Fruit fly (Drosophila melanogaster): ENCODE results near the gene Dph4.

Gene Dph4

dm6 chr3R:5587863-5588519 is 35.9 kb downstream of the Dph4 start, which contains the start of gene CG2926:
CG2926 (minus strand) TSS chr3R:5588380.
- TF ChIP-seq Sp1 (GFP tag; optimal IDR thresholded peaks at IDR 0.05) (no peak), Hr83 (GFP tag; optimal IDR thresholded peaks at IDR 0.05; ENCODE audit: poor library complexity, severe bottlenecking) (peak; percentile 88), CG32264 (GFP tag; optimal IDR thresholded peaks at IDR 0.05) (no peak), ey (GFP tag; optimal IDR thresholded peaks at IDR 0.05) (peak; percentile 34), psq (GFP tag; optimal IDR thresholded peaks at IDR 0.05) (no peak), Abd-B (GFP tag; optimal IDR thresholded peaks at IDR 0.05) (no peak), pan (optimal IDR thresholded peaks at IDR 0.05) (no peak), usp (GFP tag; optimal IDR thresholded peaks at IDR 0.05) (no peak), Hnf4 (GFP tag; optimal IDR thresholded peaks at IDR 0.05) (no peak), jim (GFP tag; optimal IDR thresholded peaks at IDR 0.05) (peak; percentile 58), Vsx2 (GFP tag; optimal IDR thresholded peaks at IDR 0.05; ENCODE audit: partially characterized antibody) (no peak), CrebA (GFP tag; optimal IDR thresholded peaks at IDR 0.05; ENCODE audit: borderline replicate concordance) (no peak), Hr78 (GFP tag; optimal IDR thresholded peaks at IDR 0.05) (no peak), N (GFP tag; optimal IDR thresholded peaks at IDR 0.05) (no peak), CG9705 (GFP tag; optimal IDR thresholded peaks at IDR 0.05) (peak; percentile 16), woc (GFP tag; optimal IDR thresholded peaks at IDR 0.05) (no peak), brk (GFP tag; optimal IDR thresholded peaks at IDR 0.05) (no peak), dl (GFP tag; optimal IDR thresholded peaks at IDR 0.05; ENCODE audit: insufficient read depth in 1 of 2, partially characterized antibody in 2 of 2) (no peak), Rel (GFP tag; optimal IDR thresholded peaks at IDR 0.05) (no peak), Rel (tag; optimal IDR thresholded peaks at IDR 0.05) (no peak), dsf (GFP tag; optimal IDR thresholded peaks at IDR 0.05; ENCODE audit: borderline replicate concordance) (no peak), tai (GFP tag; optimal IDR thresholded peaks at IDR 0.05) (no peak), br (GFP tag; optimal IDR thresholded peaks at IDR 0.05) (no peak), fru (GFP tag; optimal IDR thresholded peaks at IDR 0.05) (no peak), OdsH (GFP tag; optimal IDR thresholded peaks at IDR 0.05) (peak; percentile 15), foxo (GFP tag; optimal IDR thresholded peaks at IDR 0.05) (no peak), Dfd (GFP tag; optimal IDR thresholded peaks at IDR 0.05) (no peak), h (GFP tag; optimal IDR thresholded peaks at IDR 0.05) (peak; percentile 54), lola (GFP tag; optimal IDR thresholded peaks at IDR 0.05) (no peak), Dif (GFP tag; optimal IDR thresholded peaks at IDR 0.05; ENCODE audit: partially characterized antibody) (no peak), dmrt93B (GFP tag; optimal IDR thresholded peaks at IDR 0.05) (no peak), Myc (optimal IDR thresholded peaks at IDR 0.05) (no peak), Jra (GFP tag; optimal IDR thresholded peaks at IDR 0.05) (no peak), GATAd (GFP tag; optimal IDR thresholded peaks at IDR 0.05) (no peak), HLH106 (tag; optimal IDR thresholded peaks at IDR 0.05) (no peak)

dm6 chr3R:5573883-5574282 is 50.0 kb downstream of the Dph4 start:
- no peak for TF ChIP-seq CrebA (GFP tag; optimal IDR thresholded peaks at IDR 0.05; ENCODE audit: borderline replicate concordance)
- no peak for TF ChIP-seq ey (GFP tag; optimal IDR thresholded peaks at IDR 0.05)
- TF ChIP-seq Jra (GFP tag; optimal IDR thresholded peaks at IDR 0.05): no peak
- TF ChIP-seq sv (GFP tag; optimal IDR thresholded peaks at IDR 0.05): no peak
- peak; percentile 4 for TF ChIP-seq br (GFP tag; optimal IDR thresholded peaks at IDR 0.05)
- no peak for TF ChIP-seq Hr78 (GFP tag; optimal IDR thresholded peaks at IDR 0.05)
- no peak for TF ChIP-seq rgr (GFP tag; optimal IDR thresholded peaks at IDR 0.05)

dm6 chr3R:5572900-5573665 is 50.8 kb downstream of the Dph4 start:
- no peak for TF ChIP-seq dmrt93B (GFP tag; optimal IDR thresholded peaks at IDR 0.05)
- TF ChIP-seq Rel (GFP tag; optimal IDR thresholded peaks at IDR 0.05): no peak
- TF ChIP-seq Rel (tag; optimal IDR thresholded peaks at IDR 0.05): no peak
- TF ChIP-seq Sp1 (GFP tag; optimal IDR thresholded peaks at IDR 0.05): peak; percentile 37
- no peak for TF ChIP-seq pan (optimal IDR thresholded peaks at IDR 0.05)
- no peak for TF ChIP-seq rgr (GFP tag; optimal IDR thresholded peaks at IDR 0.05)
- no peak for TF ChIP-seq Dif (GFP tag; optimal IDR thresholded peaks at IDR 0.05; ENCODE audit: partially characterized antibody)
- peak; percentile 20 for TF ChIP-seq woc (GFP tag; optimal IDR thresholded peaks at IDR 0.05)
- TF ChIP-seq br (GFP tag; optimal IDR thresholded peaks at IDR 0.05): no peak
- peak; percentile 2 for TF ChIP-seq fru (GFP tag; optimal IDR thresholded peaks at IDR 0.05)
- no peak for TF ChIP-seq Myc (optimal IDR thresholded peaks at IDR 0.05)
- TF ChIP-seq OdsH (GFP tag; optimal IDR thresholded peaks at IDR 0.05): no peak
- peak; percentile 30 for TF ChIP-seq HLH106 (tag; optimal IDR thresholded peaks at IDR 0.05)
- peak in 1 of 2 experiments; percentile 26 for TF ChIP-seq foxo (GFP tag; optimal IDR thresholded peaks at IDR 0.05)
